Worm (Caenorhabditis elegans): Measurements from ENCODE around the gene timm-17B.1.

Gene timm-17B.1

ce11 chrIV:4747553-4747952 is 2.3 kb upstream of the timm-17B.1 start, which contains the start of gene tctn-1:
tctn-1 (minus strand) TSS chrIV:4747832.
- TF ChIP-seq hlh-1 (tag; optimal IDR thresholded peaks at IDR 0.05) = peak; percentile 30
- no peak for TF ChIP-seq drap-1 (GFP tag; optimal IDR thresholded peaks at IDR 0.05)
- no peak for TF ChIP-seq ceh-83 (GFP tag; optimal IDR thresholded peaks at IDR 0.05)
- no peak for TF ChIP-seq sem-2 (GFP tag; optimal IDR thresholded peaks at IDR 0.05)

DNA sequence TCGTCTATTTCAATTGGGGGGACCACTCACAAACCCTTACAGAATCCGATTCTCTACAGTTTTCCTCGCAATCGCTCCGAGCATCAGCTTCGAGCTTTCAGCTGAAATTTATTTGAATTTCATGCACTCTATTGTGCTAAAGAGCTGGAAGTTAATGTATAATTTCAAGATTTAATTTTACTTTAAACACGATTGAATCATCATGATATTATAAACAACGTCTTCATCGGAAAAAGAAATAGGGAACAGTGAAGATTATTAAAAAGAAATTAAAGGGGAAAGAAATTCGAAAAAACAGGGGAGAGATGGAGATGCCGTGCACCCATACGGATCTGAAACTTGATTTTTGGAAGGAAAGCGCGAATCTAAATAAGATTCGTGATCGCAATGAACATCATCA is 1.1 kb downstream of the timm-17B.1 start, which contains the start of gene hoe-1:
Gene hoe-1 (minus strand): TSS at position 101 of the 400 bp plus-strand sequence.
- no peak for TF ChIP-seq blmp-1 (tag; optimal IDR thresholded peaks at IDR 0.05)
- no peak for TF ChIP-seq elt-3 (tag; optimal IDR thresholded peaks at IDR 0.05)
- no peak for TF ChIP-seq ceh-39 (tag; optimal IDR thresholded peaks at IDR 0.05)
- no peak for TF ChIP-seq zip-8 (tag; optimal IDR thresholded peaks at IDR 0.05)
- no peak for TF ChIP-seq M03D4.4 (tag; optimal IDR thresholded peaks at IDR 0.05)
- no peak for TF ChIP-seq drap-1 (GFP tag; optimal IDR thresholded peaks at IDR 0.05)
- no peak for TF ChIP-seq ceh-43 (GFP tag; optimal IDR thresholded peaks at IDR 0.05)
- no peak for TF ChIP-seq nhr-76 (tag; optimal IDR thresholded peaks at IDR 0.05)
- no peak for TF ChIP-seq mls-2 (tag; optimal IDR thresholded peaks at IDR 0.05)
- TF ChIP-seq lin-13 (tag; optimal IDR thresholded peaks at IDR 0.05) = no peak
- no peak for TF ChIP-seq lin-32 (GFP tag; optimal IDR thresholded peaks at IDR 0.05)
- TF ChIP-seq lsy-2 (tag; optimal IDR thresholded peaks at IDR 0.05) = no peak
- no peak for TF ChIP-seq nhr-2 (tag; optimal IDR thresholded peaks at IDR 0.05)
- TF ChIP-seq ces-1 (GFP tag; optimal IDR thresholded peaks at IDR 0.05) = no peak
- TF ChIP-seq unc-120 (tag; optimal IDR thresholded peaks at IDR 0.05; ENCODE audit: poor library complexity, severe bottlenecking) = no peak

- no peak for TF ChIP-seq nhr-28 (tag; optimal IDR thresholded peaks at IDR 0.05)
- no peak for TF ChIP-seq drap-1 (GFP tag; optimal IDR thresholded peaks at IDR 0.05)
- no peak for TF ChIP-seq unc-120 (tag; optimal IDR thresholded peaks at IDR 0.05; ENCODE audit: poor library complexity, severe bottlenecking)
These were observed 2.8 kb downstream of the timm-17B.1 start for ce11 chrIV:4742480-4742879.

ce11 chrIV:4737258-4737657 is 8.0 kb downstream of the timm-17B.1 start, which contains the start of gene fbxb-78:
fbxb-78 (plus strand) TSS chrIV:4737558.
- TF ChIP-seq zip-8 (tag; optimal IDR thresholded peaks at IDR 0.05) (no peak), ceh-83 (GFP tag; optimal IDR thresholded peaks at IDR 0.05) (no peak)

ce11 chrIV:4727935-4728334 is 17.4 kb downstream of the timm-17B.1 start:
- TF ChIP-seq cnd-1 (tag; optimal IDR thresholded peaks at IDR 0.05) (peak; percentile 10), drap-1 (GFP tag; optimal IDR thresholded peaks at IDR 0.05) (peak; percentile 53), lsy-2 (tag; optimal IDR thresholded peaks at IDR 0.05) (peak; percentile 94), sptf-1 (tag; optimal IDR thresholded peaks at IDR 0.05) (peak; percentile 67), ham-2 (GFP tag; optimal IDR thresholded peaks at IDR 0.05) (peak; percentile 16), nhr-237 (tag; optimal IDR thresholded peaks at IDR 0.05) (peak; percentile 51), ces-1 (GFP tag; optimal IDR thresholded peaks at IDR 0.05) (peak; percentile 36)

- TF ChIP-seq mep-1 (tag; optimal IDR thresholded peaks at IDR 0.05) = peak; percentile 2
- TF ChIP-seq cnd-1 (tag; optimal IDR thresholded peaks at IDR 0.05) = peak; percentile 12
- peak; percentile 94 for TF ChIP-seq lsy-2 (tag; optimal IDR thresholded peaks at IDR 0.05)
- TF ChIP-seq M03D4.4 (tag; optimal IDR thresholded peaks at IDR 0.05) = peak; percentile 21
- peak; percentile 77 for TF ChIP-seq nhr-237 (tag; optimal IDR thresholded peaks at IDR 0.05)
- peak; percentile 44 for TF ChIP-seq sptf-1 (tag; optimal IDR thresholded peaks at IDR 0.05)
- peak; percentile 5 for TF ChIP-seq unc-120 (tag; optimal IDR thresholded peaks at IDR 0.05; ENCODE audit: poor library complexity, severe bottlenecking)
- peak; percentile 48 for TF ChIP-seq ces-1 (GFP tag; optimal IDR thresholded peaks at IDR 0.05)
These were observed 19.8 kb downstream of the timm-17B.1 start for ce11 chrIV:4725478-4725920.

DNA sequence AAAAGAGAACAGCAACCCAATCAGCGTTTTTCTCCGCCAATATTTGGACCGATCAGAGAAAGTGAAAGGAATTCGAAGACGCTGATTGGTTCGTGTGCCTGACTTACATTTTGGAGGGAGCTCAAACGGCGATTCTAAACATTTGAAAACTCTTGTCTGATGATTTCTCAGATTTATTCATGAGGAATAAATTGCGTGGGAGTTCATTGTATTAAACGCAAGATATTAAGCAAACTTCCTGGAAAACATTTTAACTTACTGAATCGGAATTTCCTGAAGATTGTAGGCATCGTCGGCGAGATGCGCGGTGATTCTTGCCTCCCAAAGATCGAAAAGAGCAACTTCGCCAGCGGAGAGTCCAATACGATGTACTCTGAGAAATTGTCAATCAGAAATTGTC is 20.7 kb downstream of the timm-17B.1 start, which contains the start of gene K08F11.1:
Gene K08F11.1 (plus strand): TSS at position 301 of the 400 bp plus-strand sequence.
- no peak for TF ChIP-seq ham-2 (GFP tag; optimal IDR thresholded peaks at IDR 0.05)
- no peak for TF ChIP-seq nhr-12 (tag; optimal IDR thresholded peaks at IDR 0.05)
- no peak for TF ChIP-seq ces-1 (GFP tag; optimal IDR thresholded peaks at IDR 0.05)
- no peak for TF ChIP-seq cnd-1 (tag; optimal IDR thresholded peaks at IDR 0.05)
- no peak for TF ChIP-seq lin-32 (GFP tag; optimal IDR thresholded peaks at IDR 0.05)
- no peak for TF ChIP-seq ceh-43 (GFP tag; optimal IDR thresholded peaks at IDR 0.05)
- TF ChIP-seq hlh-1 (tag; optimal IDR thresholded peaks at IDR 0.05) = no peak
- no peak for TF ChIP-seq M03D4.4 (tag; optimal IDR thresholded peaks at IDR 0.05)
- TF ChIP-seq drap-1 (GFP tag; optimal IDR thresholded peaks at IDR 0.05) = no peak
- no peak for TF ChIP-seq lin-13 (tag; optimal IDR thresholded peaks at IDR 0.05)
- no peak for TF ChIP-seq bed-3 (GFP tag; optimal IDR thresholded peaks at IDR 0.05)
- TF ChIP-seq unc-39 (tag; optimal IDR thresholded peaks at IDR 0.05) = no peak
- no peak for TF ChIP-seq zip-8 (tag; optimal IDR thresholded peaks at IDR 0.05)
- TF ChIP-seq snpc-4 (tag; optimal IDR thresholded peaks at IDR 0.05) = no peak
- TF ChIP-seq elt-3 (tag; optimal IDR thresholded peaks at IDR 0.05) = no peak
